Worm (Caenorhabditis elegans) whole organism, mixed stage, embryonic: ENCODE results near the gene C01G6.3.

Experiments used
- M03D4.4 ChIP-seq: sonication (generic microtip); optimal IDR thresholded peaks from 2 replicates; lab custom pipeline; 2017; ENCODE audit warnings: mild to moderate bottlenecking, missing genetic modification characterization, missing compliant biosample characterization
- bed-3 ChIP-seq: fragments of 200-800 bp; sonication (Bioruptor generic); optimal IDR thresholded peaks from 3 replicates; lab custom pipeline; 2018; ENCODE audit warnings: mild to moderate bottlenecking, missing genetic modification characterization, moderate library complexity, missing compliant biosample characterization
- blmp-1 ChIP-seq: fragments of 150-350 bp; optimal IDR thresholded peaks from 2 replicates; lab custom pipeline; 2014; ENCODE audit warnings: missing biosample characterization, missing genetic modification characterization
- ceh-39 ChIP-seq: fragments of 150-350 bp; optimal IDR thresholded peaks from 2 replicates; lab custom pipeline; 2014; ENCODE audit warnings: missing biosample characterization, missing genetic modification characterization
- ceh-83 ChIP-seq: fragments of 200-800 bp; sonication (Bioruptor generic); optimal IDR thresholded peaks from 2 replicates; lab custom pipeline; 2018; ENCODE audit warnings: mild to moderate bottlenecking, missing genetic modification characterization, missing compliant biosample characterization
- ces-1 ChIP-seq: fragments of 150-350 bp; optimal IDR thresholded peaks from 2 replicates; lab custom pipeline; 2014; ENCODE audit warnings: missing biosample characterization, missing genetic modification reagents, missing genetic modification characterization
- cnd-1 ChIP-seq: fragments of 200-800 bp; sonication (Bioruptor generic); optimal IDR thresholded peaks from 2 replicates; lab custom pipeline; 2018; ENCODE audit warnings: mild to moderate bottlenecking, missing genetic modification characterization, missing compliant biosample characterization
- drap-1 ChIP-seq: fragments of 200-800 bp; sonication (Bioruptor generic); optimal IDR thresholded peaks from 3 replicates; lab custom pipeline; 2018; ENCODE audit warnings: mild to moderate bottlenecking, missing genetic modification characterization, missing compliant biosample characterization
- elt-1 ChIP-seq: sonication (generic microtip); optimal IDR thresholded peaks from 2 replicates; lab custom pipeline; 2017; ENCODE audit warnings: missing genetic modification characterization, mild to moderate bottlenecking, missing compliant biosample characterization, antibody characterized with exemption, moderate library complexity, borderline replicate concordance; ENCODE audit not compliant: insufficient read depth
- elt-3 ChIP-seq: fragments of 150-350 bp; optimal IDR thresholded peaks from 2 replicates; lab custom pipeline; 2014; ENCODE audit warnings: missing biosample characterization, missing genetic modification characterization
- ham-2 ChIP-seq: fragments of 200-800 bp; sonication (Bioruptor generic); optimal IDR thresholded peaks from 2 replicates; lab custom pipeline; 2018; ENCODE audit warnings: mild to moderate bottlenecking, missing genetic modification characterization, missing compliant biosample characterization
- hlh-1 ChIP-seq: fragments of 150-350 bp; optimal IDR thresholded peaks from 2 replicates; lab custom pipeline; 2014; ENCODE audit warnings: missing biosample characterization, missing genetic modification reagents, missing genetic modification characterization
- lin-13 ChIP-seq: fragments of 150-350 bp; optimal IDR thresholded peaks from 2 replicates; lab custom pipeline; 2014; ENCODE audit warnings: missing biosample characterization, missing genetic modification characterization
- lin-32 ChIP-seq: fragments of 200-800 bp; sonication (Bioruptor generic); optimal IDR thresholded peaks from 2 replicates; lab custom pipeline; 2018; ENCODE audit warnings: mild to moderate bottlenecking, missing genetic modification characterization, missing compliant biosample characterization
- lsy-2 ChIP-seq: fragments of 150-350 bp; optimal IDR thresholded peaks from 2 replicates; lab custom pipeline; 2014; ENCODE audit warnings: missing biosample characterization, missing genetic modification characterization
- mab-5 ChIP-seq: fragments of 150-350 bp; optimal IDR thresholded peaks from 2 replicates; lab custom pipeline; 2014; ENCODE audit warnings: missing biosample characterization, missing genetic modification characterization
- mep-1 ChIP-seq: fragments of 150-350 bp; optimal IDR thresholded peaks from 2 replicates; lab custom pipeline; 2017; ENCODE audit warnings: missing biosample characterization, missing genetic modification reagents, missing genetic modification characterization, inconsistent platforms
- mls-2 ChIP-seq: sonication (generic microtip); optimal IDR thresholded peaks from 2 replicates; lab custom pipeline; 2016; ENCODE audit warnings: mild to moderate bottlenecking, missing genetic modification characterization, moderate library complexity, missing compliant biosample characterization
- nhr-12 ChIP-seq: fragments of 150-350 bp; optimal IDR thresholded peaks from 2 replicates; lab custom pipeline; 2014; ENCODE audit warnings: missing biosample characterization, missing genetic modification characterization
- nhr-2 ChIP-seq: fragments of 150-350 bp; optimal IDR thresholded peaks from 2 replicates; lab custom pipeline; 2014; ENCODE audit warnings: missing biosample characterization, missing genetic modification characterization
- nhr-237 ChIP-seq: fragments of 150-350 bp; optimal IDR thresholded peaks from 2 replicates; lab custom pipeline; 2014; ENCODE audit warnings: missing biosample characterization, missing genetic modification characterization
- nhr-28 ChIP-seq: fragments of 150-350 bp; optimal IDR thresholded peaks from 2 replicates; lab custom pipeline; 2014; ENCODE audit warnings: missing biosample characterization, missing genetic modification characterization
- pha-4 ChIP-seq: fragments of 150-350 bp; optimal IDR thresholded peaks from 2 replicates; lab custom pipeline; 2018; ENCODE audit warnings: missing biosample characterization, missing genetic modification reagents, missing genetic modification characterization
- sem-2 ChIP-seq: fragments of 200-800 bp; sonication (Bioruptor generic); optimal IDR thresholded peaks from 2 replicates; lab custom pipeline; 2018; ENCODE audit warnings: mild to moderate bottlenecking, missing genetic modification characterization, missing compliant biosample characterization
- snpc-4 ChIP-seq: fragments of 150-350 bp; optimal IDR thresholded peaks from 2 replicates; lab custom pipeline; 2014; ENCODE audit warnings: missing biosample characterization, missing genetic modification characterization
- sptf-1 ChIP-seq: sonication (generic microtip); optimal IDR thresholded peaks from 2 replicates; lab custom pipeline; 2017; ENCODE audit warnings: mild to moderate bottlenecking, missing genetic modification characterization, moderate library complexity, missing compliant biosample characterization
- tbx-8 ChIP-seq: fragments of 200-800 bp; sonication (Bioruptor generic); optimal IDR thresholded peaks from 2 replicates; lab custom pipeline; 2018; ENCODE audit warnings: mild to moderate bottlenecking, missing genetic modification characterization, moderate library complexity, missing compliant biosample characterization
- unc-120 ChIP-seq: sonication (generic microtip); optimal IDR thresholded peaks from 2 replicates; lab custom pipeline; 2017; ENCODE audit warnings: missing genetic modification characterization, missing compliant biosample characterization; ENCODE audit not compliant: poor library complexity, severe bottlenecking
- unc-39 ChIP-seq: fragments of 150-350 bp; optimal IDR thresholded peaks from 2 replicates; lab custom pipeline; 2014; ENCODE audit warnings: missing biosample characterization, missing genetic modification characterization
- unc-62 ChIP-seq: fragments of 150-350 bp; optimal IDR thresholded peaks from 2 replicates; lab custom pipeline; 2014; ENCODE audit warnings: missing biosample characterization, missing genetic modification reagents, missing genetic modification characterization
- zip-8 ChIP-seq: fragments of 150-350 bp; optimal IDR thresholded peaks from 2 replicates; lab custom pipeline; 2014; ENCODE audit warnings: missing biosample characterization, missing genetic modification characterization
- ztf-11 ChIP-seq: fragments of 150-350 bp; optimal IDR thresholded peaks from 2 replicates; lab custom pipeline; 2014; ENCODE audit warnings: missing biosample characterization, missing genetic modification characterization

Gene C01G6.3

DNA sequence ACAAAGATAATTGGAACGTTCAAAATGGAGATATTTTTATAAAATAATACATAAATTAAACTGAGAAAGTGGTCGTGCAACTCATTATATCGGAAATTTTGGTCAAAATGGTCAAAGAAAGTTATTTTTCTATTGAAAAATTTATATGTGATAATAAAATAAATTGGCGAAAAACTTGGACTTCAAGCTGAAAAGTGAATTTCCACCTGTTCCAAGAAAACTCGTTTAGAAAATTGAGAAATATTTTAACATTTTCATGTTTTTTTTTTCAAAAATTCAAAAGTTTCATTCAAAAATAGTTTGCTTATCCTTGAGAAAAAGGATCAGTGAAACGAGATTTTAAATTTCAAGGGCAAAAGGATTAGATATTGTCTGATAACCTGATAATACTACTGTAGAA is 9.3 kb downstream of the C01G6.3 start:
- TF ChIP-seq drap-1 (no peak), nhr-12 (tag; lab: Kevin White, UChicago) (no peak), elt-3 (no peak), blmp-1 (tag; lab: Kevin White, UChicago) (no peak)

DNA sequence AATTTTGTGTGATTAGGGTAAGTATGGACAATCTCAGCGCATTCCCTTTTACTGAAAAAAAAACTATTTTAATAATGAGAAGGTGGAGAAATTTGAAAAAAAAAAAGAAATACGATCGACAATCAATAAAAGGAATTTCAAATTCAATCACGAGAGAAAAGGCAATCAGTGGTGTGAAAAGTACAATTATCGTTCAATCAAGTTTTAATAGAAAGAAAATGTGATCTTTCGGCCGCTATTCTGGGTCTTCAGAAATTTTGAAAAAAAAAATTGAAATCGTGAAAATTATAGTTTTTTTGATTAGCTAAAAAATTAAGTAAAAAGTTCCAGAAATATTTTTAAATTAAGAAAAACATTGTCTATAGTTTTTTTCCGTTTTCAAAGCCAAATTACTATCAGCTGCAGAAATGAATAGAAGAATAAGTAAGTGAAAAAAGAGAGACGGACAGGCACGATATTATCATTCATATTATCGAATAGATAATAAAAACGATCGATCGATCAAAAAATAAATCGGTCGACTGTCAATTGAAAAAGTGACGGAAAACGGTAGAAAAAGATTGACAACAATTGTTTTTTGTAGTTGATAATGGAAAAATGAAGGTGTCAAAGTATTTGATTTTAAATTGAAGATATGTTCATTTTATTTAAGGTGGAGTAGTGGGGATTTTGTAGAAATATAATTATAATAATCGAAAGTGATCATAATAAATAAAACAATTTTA is 10.5 kb downstream of the C01G6.3 start, which contains the start of gene gldi-3:
Gene gldi-3, minus strand, starts transcription at position 51 of the 725 bp plus-strand sequence.
- TF ChIP-seq sptf-1 (tag; lab: Kevin White, UChicago) (no peak), unc-62 (GFP tag; lab: Kevin White, UChicago) (no peak), drap-1 (no peak), bed-3 (no peak), ztf-11 (tag; lab: Kevin White, UChicago) (no peak)

DNA sequence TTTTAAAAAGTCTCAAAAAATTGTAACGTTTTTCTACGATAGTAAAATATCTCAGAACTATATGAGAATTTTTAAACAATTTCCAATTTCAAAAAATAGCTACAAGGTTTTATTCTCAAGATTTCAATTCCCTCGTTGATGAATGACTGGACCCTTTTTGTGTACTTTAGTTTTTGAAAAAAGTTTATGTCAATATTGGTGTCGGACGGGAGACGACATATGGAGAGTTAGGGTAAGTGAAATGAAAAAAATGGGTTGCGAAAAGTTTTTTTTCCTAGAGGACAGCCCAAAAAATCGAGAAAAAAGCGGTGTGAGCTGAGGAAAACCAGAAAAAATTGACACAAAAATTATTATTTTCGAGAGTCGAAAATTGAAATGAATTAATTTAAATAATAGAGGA is 11.2 kb downstream of the C01G6.3 start:
- no peak for TF ChIP-seq nhr-12 (tag; lab: Kevin White, UChicago)
- no peak for TF ChIP-seq nhr-2 (tag; lab: Kevin White, UChicago)
- TF ChIP-seq lin-13 (tag; lab: Kevin White, UChicago), result no peak
- TF ChIP-seq lin-32 (GFP tag; lab: Kevin White, UChicago), result no peak
- TF ChIP-seq drap-1, result no peak
- no peak for TF ChIP-seq M03D4.4 (tag; lab: Kevin White, UChicago)
- TF ChIP-seq sem-2 (GFP tag; lab: Kevin White, UChicago), result no peak
- TF ChIP-seq mls-2 (tag; lab: Kevin White, UChicago), result no peak
- TF ChIP-seq unc-120 (tag; lab: Kevin White, UChicago), result no peak
- TF ChIP-seq tbx-8 (GFP tag; lab: Kevin White, UChicago), result no peak
- no peak for TF ChIP-seq ztf-11 (tag; lab: Kevin White, UChicago)
- no peak for TF ChIP-seq zip-8 (tag; lab: Kevin White, UChicago)

DNA sequence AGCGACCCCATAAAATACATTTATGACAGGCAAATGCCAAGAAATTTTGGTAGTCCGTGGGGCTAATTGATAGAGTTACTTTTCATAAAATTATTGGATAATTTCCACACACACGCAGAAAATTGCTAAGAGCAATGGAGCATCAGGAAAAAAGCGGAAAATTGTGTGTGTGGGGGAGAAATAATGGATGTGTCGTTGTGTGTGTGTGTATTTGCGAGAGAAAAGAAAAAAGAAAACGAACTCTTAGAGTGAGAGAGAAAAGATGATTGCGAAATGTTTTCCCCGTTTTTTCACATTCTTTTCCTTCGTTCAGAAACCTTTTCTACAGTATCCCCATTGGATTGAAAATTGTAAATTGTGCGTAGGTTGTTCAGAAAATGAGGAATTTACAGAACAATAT is 11.9 kb downstream of the C01G6.3 start:
- TF ChIP-seq bed-3 (no peak), ceh-83 (GFP tag; lab: Kevin White, UChicago) (no peak), ceh-39 (no peak), ces-1 (GFP tag; lab: Kevin White, UChicago) (peak; percentile 44), cnd-1 (no peak), zip-8 (tag; lab: Kevin White, UChicago) (no peak)

DNA sequence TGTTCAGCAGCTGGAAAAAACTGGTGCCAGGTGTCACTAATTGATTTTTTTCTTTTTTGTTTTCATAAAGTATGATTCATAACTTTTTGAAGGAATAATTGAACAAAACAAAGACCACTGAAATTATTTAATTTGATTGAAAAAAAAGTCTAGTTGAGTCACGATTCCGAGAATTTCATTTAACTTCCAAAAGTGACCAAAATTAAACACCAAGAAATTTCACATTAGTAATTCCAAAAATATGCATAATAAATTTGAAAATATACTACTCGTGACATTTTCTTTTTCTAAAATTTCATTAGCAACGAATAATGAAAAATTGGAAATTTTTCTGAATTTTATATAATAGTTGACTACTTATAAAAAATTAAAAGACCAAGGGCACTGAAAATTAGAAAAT is 12.4 kb downstream of the C01G6.3 start:
- TF ChIP-seq zip-8 (tag; lab: Kevin White, UChicago) (no peak), ztf-11 (tag; lab: Kevin White, UChicago) (no peak), M03D4.4 (tag; lab: Kevin White, UChicago) (no peak), blmp-1 (tag; lab: Kevin White, UChicago) (no peak), bed-3 (no peak), lsy-2 (tag; lab: Kevin White, UChicago) (no peak), nhr-12 (tag; lab: Kevin White, UChicago) (no peak), snpc-4 (tag; lab: Kevin White, UChicago) (no peak), ham-2 (GFP tag; lab: Kevin White, UChicago) (no peak), mab-5 (no peak), cnd-1 (no peak), ceh-83 (GFP tag; lab: Kevin White, UChicago) (no peak), ces-1 (GFP tag; lab: Kevin White, UChicago) (no peak), sem-2 (GFP tag; lab: Kevin White, UChicago) (no peak), hlh-1 (no peak), nhr-28 (no peak), mep-1 (tag; lab: Kevin White, UChicago) (no peak), mls-2 (tag; lab: Kevin White, UChicago) (no peak)

DNA sequence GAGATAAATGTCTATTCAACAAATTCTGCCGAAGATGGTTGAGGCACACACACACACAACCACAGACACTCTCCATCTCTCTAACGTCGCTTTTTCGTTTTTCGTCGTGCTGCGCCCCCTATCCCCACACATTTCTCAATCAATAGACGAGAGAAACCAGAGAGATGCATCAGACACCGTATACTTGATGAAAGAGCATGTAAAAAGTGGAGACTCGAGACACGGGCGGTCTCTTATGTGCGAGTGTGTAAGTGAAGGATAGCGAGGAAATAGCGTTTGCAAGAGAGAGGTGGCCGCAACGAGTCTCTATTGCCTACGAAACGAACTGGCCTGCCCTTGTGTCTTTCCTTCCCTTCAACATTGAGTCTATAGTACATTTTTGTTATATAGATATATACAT is 13.1 kb downstream of the C01G6.3 start:
- TF ChIP-seq tbx-8 (GFP tag; lab: Kevin White, UChicago) (no peak), ham-2 (GFP tag; lab: Kevin White, UChicago) (peak; percentile 58), mls-2 (tag; lab: Kevin White, UChicago) (peak; percentile 78), unc-39 (no peak), sptf-1 (tag; lab: Kevin White, UChicago) (peak; percentile 53), ceh-83 (GFP tag; lab: Kevin White, UChicago) (no peak), nhr-237 (tag; lab: Kevin White, UChicago) (peak; percentile 85), lin-32 (GFP tag; lab: Kevin White, UChicago) (no peak), unc-120 (tag; lab: Kevin White, UChicago) (peak; percentile 67), mep-1 (tag; lab: Kevin White, UChicago) (peak; percentile 75), bed-3 (no peak), lsy-2 (tag; lab: Kevin White, UChicago) (peak; percentile 82), elt-1 (tag; lab: Kevin White, UChicago) (no peak), pha-4 (tag; lab: Kevin White, UChicago) (peak; percentile 91), hlh-1 (peak; percentile 78), sem-2 (GFP tag; lab: Kevin White, UChicago) (no peak), drap-1 (peak; percentile 65), nhr-2 (tag; lab: Kevin White, UChicago) (peak; percentile 53), M03D4.4 (tag; lab: Kevin White, UChicago) (no peak), ces-1 (GFP tag; lab: Kevin White, UChicago) (peak; percentile 87), lin-13 (tag; lab: Kevin White, UChicago) (peak; percentile 21), elt-3 (peak; percentile 2), zip-8 (tag; lab: Kevin White, UChicago) (no peak), snpc-4 (tag; lab: Kevin White, UChicago) (no peak), unc-62 (GFP tag; lab: Kevin White, UChicago) (peak; percentile 77), cnd-1 (peak; percentile 50), ceh-39 (peak; percentile 75), ztf-11 (tag; lab: Kevin White, UChicago) (peak; percentile 20), blmp-1 (tag; lab: Kevin White, UChicago) (no peak)
- TF ChIP-seq, all 35 proteins: peak for 18
